Worm (Caenorhabditis elegans) whole organism, midembryonic: ENCODE measurements around the gene Y37B11A.3.

ENCODE experiments used
- T22C8.4 ChIP-seq: fragments of 200-800 bp; sonication (Bioruptor generic); IDR thresholded peaks from 2 replicates; pipeline ENCODE4 v1.3.6; 2022; ENCODE audit warnings: missing genetic modification characterization, missing compliant biosample characterization
- flt-1 ChIP-seq: fragments of 200-800 bp; sonication (Bioruptor generic); IDR thresholded peaks from 2 replicates; pipeline ENCODE4 v1.3.6; 2022; ENCODE audit warnings: missing genetic modification characterization, missing compliant biosample characterization
- tab-1 ChIP-seq: fragments of 200-800 bp; sonication (Bioruptor generic); IDR thresholded peaks from 2 replicates; pipeline ENCODE4 v1.3.6; 2022; ENCODE audit warnings: missing genetic modification characterization, missing compliant biosample characterization
- ztf-23 ChIP-seq: fragments of 200-800 bp; sonication (Bioruptor generic); IDR thresholded peaks from 2 replicates; pipeline ENCODE4 v1.3.6; 2022; ENCODE audit warnings: missing genetic modification reagents, missing genetic modification characterization, missing compliant biosample characterization

- TF ChIP-seq flt-1 (GFP tag; lab: Robert Waterston, UW) = no peak
- no peak for TF ChIP-seq tab-1
- TF ChIP-seq ztf-23 = no peak
- TF ChIP-seq T22C8.4 (GFP tag; lab: Robert Waterston, UW) = no peak
These were observed 24.4 kb downstream of the Y37B11A.3 start for ce11 chrIII:5760721-5761120.
